Worm (Caenorhabditis elegans) whole organism, mixed stage, embryonic: ENCODE measurements around the gene meg-1.

Source experiments
- bed-3 ChIP-seq: fragments of 200-800 bp; sonication (Bioruptor generic); optimal IDR thresholded peaks from 3 replicates; lab custom pipeline; 2018; ENCODE audit warnings: mild to moderate bottlenecking, missing genetic modification characterization, moderate library complexity, missing compliant biosample characterization
- blmp-1 ChIP-seq: fragments of 150-350 bp; optimal IDR thresholded peaks from 2 replicates; lab custom pipeline; 2014; ENCODE audit warnings: missing biosample characterization, missing genetic modification characterization
- ceh-39 ChIP-seq: fragments of 150-350 bp; optimal IDR thresholded peaks from 2 replicates; lab custom pipeline; 2014; ENCODE audit warnings: missing biosample characterization, missing genetic modification characterization
- ceh-43 ChIP-seq: fragments of 200-800 bp; sonication (Bioruptor generic); optimal IDR thresholded peaks from 2 replicates; lab custom pipeline; 2018; ENCODE audit warnings: mild to moderate bottlenecking, missing genetic modification characterization, moderate library complexity, missing compliant biosample characterization
- ceh-83 ChIP-seq: fragments of 200-800 bp; sonication (Bioruptor generic); optimal IDR thresholded peaks from 2 replicates; lab custom pipeline; 2018; ENCODE audit warnings: mild to moderate bottlenecking, missing genetic modification characterization, missing compliant biosample characterization
- ces-1 ChIP-seq: fragments of 150-350 bp; optimal IDR thresholded peaks from 2 replicates; lab custom pipeline; 2014; ENCODE audit warnings: missing biosample characterization, missing genetic modification reagents, missing genetic modification characterization
- cnd-1 ChIP-seq: fragments of 200-800 bp; sonication (Bioruptor generic); optimal IDR thresholded peaks from 2 replicates; lab custom pipeline; 2018; ENCODE audit warnings: mild to moderate bottlenecking, missing genetic modification characterization, missing compliant biosample characterization
- drap-1 ChIP-seq: fragments of 200-800 bp; sonication (Bioruptor generic); optimal IDR thresholded peaks from 3 replicates; lab custom pipeline; 2018; ENCODE audit warnings: mild to moderate bottlenecking, missing genetic modification characterization, missing compliant biosample characterization
- elt-3 ChIP-seq: fragments of 150-350 bp; optimal IDR thresholded peaks from 2 replicates; lab custom pipeline; 2014; ENCODE audit warnings: missing biosample characterization, missing genetic modification characterization
- flh-1 ChIP-seq: fragments of 200-800 bp; sonication (Bioruptor generic); optimal IDR thresholded peaks from 2 replicates; lab custom pipeline; 2018; ENCODE audit warnings: mild to moderate bottlenecking, missing genetic modification characterization, moderate library complexity, missing compliant biosample characterization
- ham-2 ChIP-seq: fragments of 200-800 bp; sonication (Bioruptor generic); optimal IDR thresholded peaks from 2 replicates; lab custom pipeline; 2018; ENCODE audit warnings: mild to moderate bottlenecking, missing genetic modification characterization, missing compliant biosample characterization
- hlh-1 ChIP-seq: fragments of 150-350 bp; optimal IDR thresholded peaks from 2 replicates; lab custom pipeline; 2014; ENCODE audit warnings: missing biosample characterization, missing genetic modification reagents, missing genetic modification characterization
- lin-13 ChIP-seq: fragments of 150-350 bp; optimal IDR thresholded peaks from 2 replicates; lab custom pipeline; 2014; ENCODE audit warnings: missing biosample characterization, missing genetic modification characterization
- lin-32 ChIP-seq: fragments of 200-800 bp; sonication (Bioruptor generic); optimal IDR thresholded peaks from 2 replicates; lab custom pipeline; 2018; ENCODE audit warnings: mild to moderate bottlenecking, missing genetic modification characterization, missing compliant biosample characterization
- lsy-2 ChIP-seq: fragments of 150-350 bp; optimal IDR thresholded peaks from 2 replicates; lab custom pipeline; 2014; ENCODE audit warnings: missing biosample characterization, missing genetic modification characterization
- mep-1 ChIP-seq: fragments of 150-350 bp; optimal IDR thresholded peaks from 2 replicates; lab custom pipeline; 2017; ENCODE audit warnings: missing biosample characterization, missing genetic modification reagents, missing genetic modification characterization, inconsistent platforms
- mls-2 ChIP-seq: sonication (generic microtip); optimal IDR thresholded peaks from 2 replicates; lab custom pipeline; 2016; ENCODE audit warnings: mild to moderate bottlenecking, missing genetic modification characterization, moderate library complexity, missing compliant biosample characterization
- nhr-12 ChIP-seq: fragments of 150-350 bp; optimal IDR thresholded peaks from 2 replicates; lab custom pipeline; 2014; ENCODE audit warnings: missing biosample characterization, missing genetic modification characterization
- nhr-2 ChIP-seq: fragments of 150-350 bp; optimal IDR thresholded peaks from 2 replicates; lab custom pipeline; 2014; ENCODE audit warnings: missing biosample characterization, missing genetic modification characterization
- nhr-28 ChIP-seq: fragments of 150-350 bp; optimal IDR thresholded peaks from 2 replicates; lab custom pipeline; 2014; ENCODE audit warnings: missing biosample characterization, missing genetic modification characterization
- pha-4 ChIP-seq: fragments of 150-350 bp; optimal IDR thresholded peaks from 2 replicates; lab custom pipeline; 2018; ENCODE audit warnings: missing biosample characterization, missing genetic modification reagents, missing genetic modification characterization
- sem-2 ChIP-seq: fragments of 200-800 bp; sonication (Bioruptor generic); optimal IDR thresholded peaks from 2 replicates; lab custom pipeline; 2018; ENCODE audit warnings: mild to moderate bottlenecking, missing genetic modification characterization, missing compliant biosample characterization
- sptf-1 ChIP-seq: sonication (generic microtip); optimal IDR thresholded peaks from 2 replicates; lab custom pipeline; 2017; ENCODE audit warnings: mild to moderate bottlenecking, missing genetic modification characterization, moderate library complexity, missing compliant biosample characterization
- tbx-8 ChIP-seq: fragments of 200-800 bp; sonication (Bioruptor generic); optimal IDR thresholded peaks from 2 replicates; lab custom pipeline; 2018; ENCODE audit warnings: mild to moderate bottlenecking, missing genetic modification characterization, moderate library complexity, missing compliant biosample characterization
- unc-120 ChIP-seq: sonication (generic microtip); optimal IDR thresholded peaks from 2 replicates; lab custom pipeline; 2017; ENCODE audit warnings: missing genetic modification characterization, missing compliant biosample characterization; ENCODE audit not compliant: poor library complexity, severe bottlenecking
- unc-39 ChIP-seq: fragments of 150-350 bp; optimal IDR thresholded peaks from 2 replicates; lab custom pipeline; 2014; ENCODE audit warnings: missing biosample characterization, missing genetic modification characterization
- unc-62 ChIP-seq: fragments of 150-350 bp; optimal IDR thresholded peaks from 2 replicates; lab custom pipeline; 2014; ENCODE audit warnings: missing biosample characterization, missing genetic modification reagents, missing genetic modification characterization
- zip-8 ChIP-seq: fragments of 150-350 bp; optimal IDR thresholded peaks from 2 replicates; lab custom pipeline; 2014; ENCODE audit warnings: missing biosample characterization, missing genetic modification characterization
- ztf-11 ChIP-seq: fragments of 150-350 bp; optimal IDR thresholded peaks from 2 replicates; lab custom pipeline; 2014; ENCODE audit warnings: missing biosample characterization, missing genetic modification characterization

Gene meg-1

ce11 chrX:13918143-13918542, 11.3 kb downstream of the meg-1 start:
- TF ChIP-seq sem-2 (GFP tag; lab: Kevin White, UChicago) (no peak), bed-3 (no peak), drap-1 (GFP tag; lab: Kevin White, UChicago) (no peak), unc-120 (tag; lab: Kevin White, UChicago) (no peak), ham-2 (GFP tag; lab: Kevin White, UChicago) (no peak), unc-39 (tag; lab: Kevin White, UChicago) (no peak), zip-8 (tag; lab: Kevin White, UChicago) (no peak), hlh-1 (tag; lab: Kevin White, UChicago) (no peak), sptf-1 (tag; lab: Kevin White, UChicago) (no peak), blmp-1 (no peak), unc-62 (GFP tag; lab: Kevin White, UChicago) (no peak), nhr-12 (tag; lab: Kevin White, UChicago) (no peak), tbx-8 (no peak)

ce11 chrX:13917121-13917755, 12.2 kb downstream of the meg-1 start, which contains the start of gene ekl-5:
Gene ekl-5 (minus strand): TSS chrX:13917171.
- TF ChIP-seq pha-4 (tag; lab: Kevin White, UChicago) (peak; percentile 44), elt-3 (tag; lab: Kevin White, UChicago) (peak; percentile 90), lin-13 (tag; lab: Kevin White, UChicago) (peak; percentile 48), mep-1 (tag; lab: Kevin White, UChicago) (peak; percentile 31), flh-1 (GFP tag; lab: Kevin White, UChicago) (no peak), ces-1 (GFP tag; lab: Kevin White, UChicago) (peak; percentile 56), mls-2 (tag; lab: Kevin White, UChicago) (no peak), ceh-39 (no peak)

- TF ChIP-seq mls-2 (tag; lab: Kevin White, UChicago), result no peak
- no peak for TF ChIP-seq ztf-11 (tag; lab: Kevin White, UChicago)
- TF ChIP-seq sptf-1 (tag; lab: Kevin White, UChicago), result no peak
- TF ChIP-seq tbx-8, result no peak
- TF ChIP-seq ceh-83 (GFP tag; lab: Kevin White, UChicago), result no peak
Measured at ce11 chrX:13914289-13914688, 15.1 kb downstream of the meg-1 start, which contains the start of gene Y26E6A.2. Gene Y26E6A.2 (minus strand): TSS chrX:13914389.

- TF ChIP-seq nhr-28 (no peak), sptf-1 (tag; lab: Kevin White, UChicago) (no peak), nhr-2 (tag; lab: Kevin White, UChicago) (no peak), elt-3 (tag; lab: Kevin White, UChicago) (no peak), cnd-1 (no peak), ceh-39 (no peak), tbx-8 (no peak), drap-1 (GFP tag; lab: Kevin White, UChicago) (no peak), pha-4 (tag; lab: Kevin White, UChicago) (no peak), blmp-1 (no peak)
- TF ChIP-seq, all 35 proteins: peak for 0
Measured at ce11 chrX:13913641-13914040, 15.8 kb downstream of the meg-1 start.

ce11 chrX:13909850-13910249, 19.6 kb downstream of the meg-1 start, which contains the start of gene Y26E6A.3:
Gene Y26E6A.3 (minus strand): TSS chrX:13909950.
- TF ChIP-seq tbx-8 (no peak), lsy-2 (tag; lab: Kevin White, UChicago) (no peak), nhr-12 (tag; lab: Kevin White, UChicago) (no peak)

- TF ChIP-seq drap-1 (GFP tag; lab: Kevin White, UChicago), result no peak
- no peak for TF ChIP-seq nhr-2 (tag; lab: Kevin White, UChicago)
- TF ChIP-seq ham-2 (GFP tag; lab: Kevin White, UChicago), result no peak
- no peak for TF ChIP-seq ceh-43 (GFP tag; lab: Kevin White, UChicago)
- TF ChIP-seq sptf-1 (tag; lab: Kevin White, UChicago), result no peak
- TF ChIP-seq lin-32 (GFP tag; lab: Kevin White, UChicago), result no peak
- no peak for TF ChIP-seq ceh-83 (GFP tag; lab: Kevin White, UChicago)
- TF ChIP-seq, all 35 proteins: peak for 0
Measured at ce11 chrX:13903769-13904168, 25.7 kb downstream of the meg-1 start.
